Fruit fly (Drosophila melanogaster) whole organism, wandering third instar larva: ENCODE data around the gene CG18764.

Source experiments
- Abd-B ChIP-seq: fragments of >200 bp; optimal IDR thresholded peaks from 2 replicates; lab custom pipeline; 2017; ENCODE audit warnings: missing biosample characterization, missing genetic modification characterization
- CG32264 ChIP-seq: fragments of 200-800 bp; sonication (Bioruptor generic); optimal IDR thresholded peaks from 2 replicates; lab custom pipeline; 2016; ENCODE audit warnings: missing biosample characterization, missing genetic modification characterization
- CG9705 ChIP-seq: fragments of 200-800 bp; sonication (Bioruptor generic); optimal IDR thresholded peaks from 2 replicates; lab custom pipeline; 2018; ENCODE audit warnings: missing biosample characterization, mild to moderate bottlenecking, missing genetic modification characterization
- CrebA ChIP-seq: fragments of 200-800 bp; sonication (Bioruptor generic); optimal IDR thresholded peaks from 2 replicates; lab custom pipeline; 2016; ENCODE audit warnings: missing biosample characterization, mild to moderate bottlenecking, missing genetic modification characterization, borderline replicate concordance
- Dfd ChIP-seq: fragments of >200 bp; optimal IDR thresholded peaks from 2 replicates; lab custom pipeline; 2017; ENCODE audit warnings: missing biosample characterization, missing genetic modification characterization
- HLH106 ChIP-seq: fragments of 200-800 bp; optimal IDR thresholded peaks from 3 replicates; lab custom pipeline; 2019; ENCODE audit warnings: missing biosample characterization, mild to moderate bottlenecking, missing genetic modification characterization, moderate library complexity
- Hnf4 ChIP-seq: fragments of 200-800 bp; sonication (Bioruptor generic); optimal IDR thresholded peaks from 2 replicates; lab custom pipeline; 2016; ENCODE audit warnings: missing biosample characterization, mild to moderate bottlenecking, missing genetic modification characterization
- Hr83 ChIP-seq: fragments of 200-300 bp; sonication (Bioruptor generic); optimal IDR thresholded peaks from 2 replicates; lab custom pipeline; 2016; ENCODE audit warnings: missing biosample characterization, mild to moderate bottlenecking, missing genetic modification characterization, moderate library complexity; ENCODE audit not compliant: poor library complexity, severe bottlenecking
- Mio ChIP-seq: sonication (Bioruptor generic); optimal IDR thresholded peaks from 2 replicates; lab custom pipeline; 2016; ENCODE audit warnings: missing biosample characterization, missing genetic modification characterization
- OdsH ChIP-seq: fragments of 200-800 bp; sonication (Bioruptor generic); optimal IDR thresholded peaks from 2 replicates; lab custom pipeline; 2016; ENCODE audit warnings: missing biosample characterization, mild to moderate bottlenecking, missing genetic modification characterization
- Rel ChIP-seq, 2 experiments: fragments of 200-800 bp; sonication (Bioruptor generic) in 1 of 2; optimal IDR thresholded peaks; 2 replicates in 1 of 2; 3 replicates in 1 of 2; lab custom pipeline; 2016 to 2019; ENCODE audit warnings: mild to moderate bottlenecking in 2 of 2, missing biosample characterization in 2 of 2, missing genetic modification characterization in 2 of 2, moderate library complexity in 1 of 2
- Sp1 ChIP-seq: fragments of 200-800 bp; sonication (Bioruptor generic); optimal IDR thresholded peaks from 3 replicates; lab custom pipeline; 2019; ENCODE audit warnings: missing biosample characterization, mild to moderate bottlenecking, missing genetic modification characterization, moderate library complexity
- Vsx2 ChIP-seq: fragments of 200-300, 225-300 bp; sonication (Bioruptor generic); optimal IDR thresholded peaks from 2 replicates; lab custom pipeline; 2018; ENCODE audit warnings: missing biosample characterization, missing genetic modification characterization; ENCODE audit not compliant: partially characterized antibody
- br ChIP-seq: fragments of 200-800 bp; sonication (Bioruptor generic); optimal IDR thresholded peaks from 2 replicates; lab custom pipeline; 2016; ENCODE audit warnings: missing biosample characterization, missing genetic modification characterization
- dl ChIP-seq, 2 experiments: fragments of 175-275, 200-275 bp in 1 of 2; fragments of 200-275 bp in 1 of 2; sonication (Bioruptor generic); optimal IDR thresholded peaks; lab custom pipeline; 2018; ENCODE audit warnings: mild to moderate bottlenecking in 2 of 2, missing biosample characterization in 2 of 2, missing genetic modification characterization in 2 of 2, moderate library complexity in 2 of 2; ENCODE audit not compliant: partially characterized antibody in 2 of 2, insufficient read depth in 1 of 2
- dmrt93B ChIP-seq: fragments of 200-800 bp; sonication (Bioruptor generic); optimal IDR thresholded peaks from 2 replicates; lab custom pipeline; 2018; ENCODE audit warnings: missing biosample characterization, mild to moderate bottlenecking, missing genetic modification characterization
- dsf ChIP-seq: sonication (Bioruptor generic); optimal IDR thresholded peaks from 2 replicates; lab custom pipeline; 2016; ENCODE audit warnings: missing biosample characterization, missing genetic modification characterization, borderline replicate concordance
- ey ChIP-seq: fragments of 200-800 bp; sonication (Bioruptor generic); optimal IDR thresholded peaks from 2 replicates; lab custom pipeline; 2016; ENCODE audit warnings: missing biosample characterization, missing genetic modification characterization
- foxo ChIP-seq, 2 experiments: fragments of 200-800 bp; sonication (Bioruptor generic); optimal IDR thresholded peaks; 2 replicates in 1 of 2; 3 replicates in 1 of 2; lab custom pipeline; 2016 to 2017; ENCODE audit warnings: missing biosample characterization in 2 of 2, missing genetic modification characterization in 2 of 2
- fru ChIP-seq: fragments of 200-800 bp; sonication (Bioruptor generic); optimal IDR thresholded peaks from 3 replicates; lab custom pipeline; 2016; ENCODE audit warnings: missing biosample characterization, mild to moderate bottlenecking, missing genetic modification characterization
- h ChIP-seq: fragments of 200-800 bp; sonication (Bioruptor generic); optimal IDR thresholded peaks from 3 replicates; lab custom pipeline; 2016; ENCODE audit warnings: missing biosample characterization, mild to moderate bottlenecking, missing genetic modification characterization
- jim ChIP-seq: fragments of 175-275, 200-325 bp; sonication (Bioruptor generic); optimal IDR thresholded peaks from 2 replicates; lab custom pipeline; 2016; ENCODE audit warnings: missing biosample characterization, mild to moderate bottlenecking, missing genetic modification characterization
- lola ChIP-seq: fragments of >200 bp; optimal IDR thresholded peaks from 2 replicates; lab custom pipeline; 2017; ENCODE audit warnings: missing biosample characterization, missing genetic modification characterization
- pan ChIP-seq: fragments of >200 bp; optimal IDR thresholded peaks from 2 replicates; lab custom pipeline; 2017
- psq ChIP-seq: fragments of 200-800 bp; sonication (Bioruptor generic); optimal IDR thresholded peaks from 3 replicates; lab custom pipeline; 2017; ENCODE audit warnings: missing biosample characterization, mild to moderate bottlenecking, missing genetic modification characterization, moderate library complexity
- rgr ChIP-seq: fragments of 200-800 bp; sonication (Bioruptor generic); optimal IDR thresholded peaks from 3 replicates; lab custom pipeline; 2016; ENCODE audit warnings: missing biosample characterization, mild to moderate bottlenecking, missing genetic modification characterization
- sv ChIP-seq: fragments of 200-800 bp; sonication (Bioruptor generic); optimal IDR thresholded peaks from 3 replicates; lab custom pipeline; 2016; ENCODE audit warnings: missing biosample characterization, missing genetic modification characterization
- woc ChIP-seq: sonication (Bioruptor generic); optimal IDR thresholded peaks from 2 replicates; lab custom pipeline; 2016; ENCODE audit warnings: missing biosample characterization, mild to moderate bottlenecking, missing genetic modification characterization

CG18764 gene

dm6 chr3R:11614507-11614906 lies 12.2 kb upstream of the CG18764 start:
- TF ChIP-seq foxo (GFP tag; optimal IDR thresholded peaks at IDR 0.05; lab: Kevin White, UChicago) (peak in 1 of 2 experiments; percentile 44), psq (GFP tag; lab: Kevin White, UChicago) (peak; percentile 23), ey (GFP tag; lab: Kevin White, UChicago) (peak; percentile 66), Hr83 (GFP tag; lab: Kevin White, UChicago) (no peak), jim (GFP tag; lab: Kevin White, UChicago) (no peak), Sp1 (GFP tag; lab: Kevin White, UChicago) (peak; percentile 40), Mio (no peak), h (GFP tag; lab: Kevin White, UChicago) (peak; percentile 75), br (GFP tag; lab: Kevin White, UChicago) (peak; percentile 59), OdsH (GFP tag; lab: Kevin White, UChicago) (peak; percentile 63), woc (GFP tag; lab: Kevin White, UChicago) (peak; percentile 29), Vsx2 (GFP tag; lab: Kevin White, UChicago) (no peak), dmrt93B (GFP tag; lab: Kevin White, UChicago) (no peak), Rel (GFP tag; optimal IDR thresholded peaks at IDR 0.05; lab: Kevin White, UChicago) (no peak), Rel (tag; optimal IDR thresholded peaks at IDR 0.05; lab: Kevin White, UChicago) (peak; percentile 21), fru (GFP tag; lab: Kevin White, UChicago) (peak; percentile 61), Hnf4 (GFP tag; lab: Kevin White, UChicago) (peak; percentile 59), pan (lab: Kevin White, UChicago) (no peak), dsf (GFP tag; lab: Kevin White, UChicago) (no peak), Abd-B (no peak), CG32264 (GFP tag; lab: Kevin White, UChicago) (peak; percentile 33), CG9705 (GFP tag; lab: Kevin White, UChicago) (peak; percentile 26), HLH106 (tag; lab: Kevin White, UChicago) (peak; percentile 69), sv (no peak), rgr (GFP tag; lab: Kevin White, UChicago) (peak; percentile 58), Dfd (no peak)
- TF ChIP-seq, all 38 proteins: peak for 15

- TF ChIP-seq rgr (GFP tag; lab: Kevin White, UChicago) (no peak), Rel (GFP tag; optimal IDR thresholded peaks at IDR 0.05; lab: Kevin White, UChicago) (no peak), Rel (tag; optimal IDR thresholded peaks at IDR 0.05; lab: Kevin White, UChicago) (peak; percentile 22), Hr83 (GFP tag; lab: Kevin White, UChicago) (no peak)
- TF ChIP-seq, all 38 proteins: peak for 1
Measured at dm6 chr3R:11615415-11616104, 11.1 kb upstream of the CG18764 start.

DNA sequence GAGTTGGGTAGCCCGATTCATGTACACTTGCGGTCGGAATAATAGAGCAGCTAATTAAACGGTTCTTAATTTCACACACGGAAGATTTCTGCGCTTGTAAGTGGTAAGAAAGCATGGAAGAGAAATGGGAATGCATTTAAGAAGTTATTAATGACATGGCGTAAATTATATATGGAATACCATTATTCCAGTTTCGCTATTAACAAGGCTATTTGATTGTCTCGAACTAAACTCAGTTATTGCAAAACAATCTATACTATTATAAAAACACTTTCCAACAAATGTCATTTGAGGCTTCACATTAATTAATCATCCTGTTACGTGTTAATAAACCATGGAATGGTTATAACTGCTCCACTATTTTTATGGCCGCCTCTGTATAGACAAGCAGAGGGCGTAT lies 10.5 kb upstream of the CG18764 start:
- TF ChIP-seq Hnf4 (GFP tag; lab: Kevin White, UChicago) (no peak), pan (lab: Kevin White, UChicago) (no peak), CG32264 (GFP tag; lab: Kevin White, UChicago) (no peak), OdsH (GFP tag; lab: Kevin White, UChicago) (no peak), CrebA (GFP tag; lab: Kevin White, UChicago) (no peak), CG9705 (GFP tag; lab: Kevin White, UChicago) (no peak), lola (GFP tag; lab: Kevin White, UChicago) (no peak), HLH106 (tag; lab: Kevin White, UChicago) (no peak), fru (GFP tag; lab: Kevin White, UChicago) (no peak), dmrt93B (GFP tag; lab: Kevin White, UChicago) (no peak), ey (GFP tag; lab: Kevin White, UChicago) (no peak)

DNA sequence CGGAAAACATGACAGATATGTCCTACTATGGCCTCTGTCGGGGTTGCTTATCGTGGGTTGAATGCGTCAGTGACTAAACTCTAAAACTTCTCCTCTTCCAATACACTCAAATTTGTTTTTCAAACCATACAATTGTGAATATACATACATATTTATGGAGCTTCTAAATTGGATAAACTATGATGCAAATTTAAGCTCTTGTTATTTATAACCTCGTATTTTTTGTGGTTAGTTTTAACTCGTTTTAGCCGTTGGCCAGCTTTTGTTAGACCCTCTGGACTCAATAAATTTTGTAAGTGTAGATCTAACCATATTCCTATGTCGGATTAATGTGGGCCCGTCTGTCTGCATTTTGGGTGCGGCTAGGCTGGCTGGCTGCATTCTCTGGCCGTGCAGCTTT lies 9.3 kb upstream of the CG18764 start:
- TF ChIP-seq Dfd (no peak), ey (GFP tag; lab: Kevin White, UChicago) (no peak), dl (GFP tag; optimal IDR thresholded peaks at IDR 0.05; lab: Kevin White, UChicago; ENCODE audit: insufficient read depth in 1 of 2, partially characterized antibody in 2 of 2) (no peak), pan (lab: Kevin White, UChicago) (no peak), CrebA (GFP tag; lab: Kevin White, UChicago) (no peak), Mio (no peak)
- TF ChIP-seq, all 38 proteins: peak for 0
